Fruit fly (Drosophila melanogaster) whole organism, embryonic: ENCODE data around the gene CG9760.

Experiments
- Atf3 ChIP-seq: fragments of 200-800 bp; sonication (Bioruptor generic); optimal IDR thresholded peaks from 3 replicates; lab custom pipeline; 2016; ENCODE audit warnings: missing biosample characterization, missing genetic modification characterization
- Blimp-1 ChIP-seq: fragments of 200-800 bp; sonication (Bioruptor generic); optimal IDR thresholded peaks from 3 replicates; lab custom pipeline; 2018; ENCODE audit warnings: missing biosample characterization, missing genetic modification characterization, mild to moderate bottlenecking, moderate library complexity, missing genetic modification reagents
- BtbVII ChIP-seq: fragments of 200-800 bp; sonication (Bioruptor generic); optimal IDR thresholded peaks from 3 replicates; lab custom pipeline; 2017; ENCODE audit warnings: missing biosample characterization, mild to moderate bottlenecking, missing genetic modification characterization
- CG10366 ChIP-seq: fragments of 200-800 bp; sonication (Bioruptor generic); IDR thresholded peaks from 2 replicates; pipeline ENCODE4 v1.3.6; 2022; ENCODE audit warnings: missing biosample characterization, missing genetic modification characterization
- CG10654 ChIP-seq: fragments of 200-800 bp; sonication (Bioruptor generic); optimal IDR thresholded peaks from 2 replicates; lab custom pipeline; 2016; ENCODE audit warnings: missing biosample characterization, missing genetic modification characterization
- CG12299 ChIP-seq: fragments of 200-800 bp; sonication (Bioruptor generic); optimal IDR thresholded peaks from 2 replicates; lab custom pipeline; 2018; ENCODE audit warnings: missing biosample characterization, mild to moderate bottlenecking, missing genetic modification characterization
- CG12659 ChIP-seq: fragments of 200-800 bp; sonication (Bioruptor generic); optimal IDR thresholded peaks from 3 replicates; lab custom pipeline; 2017; ENCODE audit warnings: mild to moderate bottlenecking, missing biosample characterization, missing genetic modification reagents, missing genetic modification characterization
- CG14710 ChIP-seq: fragments of 200-800 bp; sonication (Bioruptor generic); optimal IDR thresholded peaks from 3 replicates; lab custom pipeline; 2019; ENCODE audit warnings: missing biosample characterization, mild to moderate bottlenecking, missing genetic modification characterization, moderate library complexity
- CG15479 ChIP-seq: fragments of 200-800 bp; sonication (Bioruptor generic); optimal IDR thresholded peaks from 3 replicates; lab custom pipeline; 2019; ENCODE audit warnings: missing biosample characterization, mild to moderate bottlenecking, missing genetic modification characterization, moderate library complexity
- CG18011 ChIP-seq: fragments of 200-800 bp; sonication (Bioruptor generic); optimal IDR thresholded peaks from 2 replicates; lab custom pipeline; 2017; ENCODE audit warnings: missing biosample characterization, missing genetic modification characterization, mild to moderate bottlenecking, moderate library complexity, missing genotype
- CG3065 ChIP-seq: fragments of 200-800 bp; sonication (Bioruptor generic); optimal IDR thresholded peaks from 2 replicates; lab custom pipeline; 2016; ENCODE audit warnings: missing biosample characterization, missing genetic modification characterization
- CG32767 ChIP-seq: fragments of 200-800 bp; sonication (Bioruptor generic); IDR thresholded peaks from 2 replicates; pipeline ENCODE4 v1.3.6; 2022; ENCODE audit warnings: missing biosample characterization, missing genetic modification characterization
- CG3847 ChIP-seq: fragments of 200-800 bp; sonication (Bioruptor generic); IDR thresholded peaks from 2 replicates; pipeline ENCODE4 v1.3.6; 2022; ENCODE audit warnings: missing biosample characterization, missing genetic modification characterization
- CG3995 ChIP-seq: fragments of 200-800 bp; sonication (Bioruptor generic); optimal IDR thresholded peaks from 3 replicates; lab custom pipeline; 2016; ENCODE audit warnings: missing biosample characterization, missing genetic modification characterization
- CG4328 ChIP-seq: fragments of 200-800 bp; sonication (Bioruptor generic); optimal IDR thresholded peaks from 3 replicates; lab custom pipeline; 2017; ENCODE audit warnings: missing biosample characterization, missing genetic modification reagents, missing genetic modification characterization
- CG4617 ChIP-seq: fragments of 200-800 bp; sonication (Bioruptor generic); optimal IDR thresholded peaks from 3 replicates; lab custom pipeline; 2016; ENCODE audit warnings: missing biosample characterization, missing genetic modification characterization, borderline replicate concordance
- CrebB ChIP-seq: fragments of 200-800 bp; sonication (Bioruptor generic); optimal IDR thresholded peaks from 3 replicates; lab custom pipeline; 2018; ENCODE audit warnings: missing biosample characterization, mild to moderate bottlenecking, missing genetic modification characterization
- Doc3 ChIP-seq: fragments of 200-800 bp; sonication (Bioruptor generic); IDR thresholded peaks from 3 replicates; pipeline ENCODE4 v1.3.6; 2022; ENCODE audit warnings: missing biosample characterization, missing genetic modification characterization; ENCODE audit not compliant: partially characterized antibody
- E2f2 ChIP-seq: fragments of 200-800 bp; sonication (Bioruptor generic); IDR thresholded peaks from 2 replicates; pipeline ENCODE4 v1.3.6; 2022; ENCODE audit warnings: missing biosample characterization, missing genetic modification characterization
- ERR ChIP-seq: fragments of 200-800 bp; sonication (Bioruptor generic); optimal IDR thresholded peaks from 2 replicates; lab custom pipeline; 2016; ENCODE audit warnings: missing biosample characterization, missing genetic modification characterization
- Fer1 ChIP-seq: fragments of 200-800 bp; sonication (Bioruptor generic); optimal IDR thresholded peaks from 2 replicates; lab custom pipeline; 2017; ENCODE audit warnings: missing biosample characterization, mild to moderate bottlenecking, missing genetic modification characterization
- Jarid2 ChIP-seq: fragments of 200-800 bp; sonication (Bioruptor generic); optimal IDR thresholded peaks from 3 replicates; lab custom pipeline; 2017; ENCODE audit warnings: mild to moderate bottlenecking, missing biosample characterization, missing genetic modification reagents, missing genetic modification characterization
- MBD-R2 ChIP-seq: fragments of 200-800 bp; sonication (Bioruptor generic); IDR thresholded peaks from 2 replicates; pipeline ENCODE4 v1.3.6; 2022; ENCODE audit warnings: missing biosample characterization, missing genetic modification characterization
- Max ChIP-seq: fragments of 200-800 bp; sonication (Bioruptor generic); optimal IDR thresholded peaks from 2 replicates; lab custom pipeline; 2016; ENCODE audit warnings: missing biosample characterization, mild to moderate bottlenecking, missing genetic modification characterization
- Neu2 ChIP-seq: fragments of 200-800 bp; sonication (Bioruptor generic); optimal IDR thresholded peaks from 3 replicates; lab custom pipeline; 2016; ENCODE audit warnings: missing biosample characterization, missing genetic modification characterization, borderline replicate concordance
- Opbp ChIP-seq: fragments of 200-800 bp; sonication (Bioruptor generic); IDR thresholded peaks from 3 replicates; pipeline ENCODE4 v1.3.6; 2022; ENCODE audit warnings: missing biosample characterization, missing genetic modification characterization; ENCODE audit not compliant: partially characterized antibody
- Ssrp ChIP-seq: fragments of 200-800 bp; sonication (Bioruptor generic); optimal IDR thresholded peaks from 2 replicates; lab custom pipeline; 2018; ENCODE audit warnings: missing biosample characterization, mild to moderate bottlenecking, missing genetic modification characterization, moderate library complexity
- Usf ChIP-seq: fragments of 200-800 bp; sonication (Bioruptor generic); optimal IDR thresholded peaks from 2 replicates; lab custom pipeline; 2017; ENCODE audit warnings: missing genotype, missing biosample characterization, missing genetic modification characterization
- YL-1 ChIP-seq: fragments of 200-800 bp; sonication (Bioruptor generic); optimal IDR thresholded peaks from 3 replicates; lab custom pipeline; 2017; ENCODE audit warnings: missing biosample characterization, mild to moderate bottlenecking, missing genetic modification characterization
- ase ChIP-seq: fragments of 200-800 bp; sonication (Bioruptor generic); IDR thresholded peaks from 3 replicates; pipeline ENCODE4 v1.3.6; 2022; ENCODE audit warnings: missing biosample characterization, missing genetic modification characterization
- ato ChIP-seq: fragments of 200-800 bp; sonication (Bioruptor generic); IDR thresholded peaks from 2 replicates; pipeline ENCODE4 v1.3.6; 2022; ENCODE audit warnings: missing biosample characterization, missing genetic modification characterization; ENCODE audit not compliant: partially characterized antibody
- bbx ChIP-seq: fragments of 200-800 bp; sonication (Bioruptor generic); IDR thresholded peaks from 2 replicates; pipeline ENCODE4 v1.3.6; 2022; ENCODE audit warnings: missing biosample characterization, missing genetic modification characterization; ENCODE audit not compliant: partially characterized antibody
- bigmax ChIP-seq: fragments of 200-800 bp; sonication (Bioruptor generic); optimal IDR thresholded peaks from 2 replicates; lab custom pipeline; 2018; ENCODE audit warnings: missing biosample characterization, mild to moderate bottlenecking, missing genetic modification characterization
- fru ChIP-seq: fragments of >200 bp; optimal IDR thresholded peaks from 2 replicates; lab custom pipeline; 2017
- ftz-f1 ChIP-seq: fragments of 200-800 bp; sonication (Bioruptor generic); optimal IDR thresholded peaks from 2 replicates; lab custom pipeline; 2016; ENCODE audit warnings: missing biosample characterization, missing genetic modification characterization
- insv ChIP-seq, 2 experiments: fragments of 200-800 bp; sonication (Bioruptor generic); optimal IDR thresholded peaks; 3 replicates each; lab custom pipeline; 2016 to 2018; ENCODE audit warnings: missing biosample characterization in 2 of 2, missing genetic modification characterization in 2 of 2
- inv ChIP-seq: fragments of 200-800 bp; sonication (Bioruptor generic); IDR thresholded peaks from 2 replicates; pipeline ENCODE4 v1.3.6; 2022; ENCODE audit warnings: missing biosample characterization, missing genetic modification characterization; ENCODE audit not compliant: partially characterized antibody
- kay ChIP-seq: fragments of 200-800 bp; sonication (Bioruptor generic); optimal IDR thresholded peaks from 2 replicates; lab custom pipeline; 2016; ENCODE audit warnings: missing biosample characterization, missing genetic modification characterization
- lola ChIP-seq, 3 experiments: fragments of >200 bp in 2 of 3; fragments of 200-800 bp in 1 of 3; sonication (Bioruptor generic) in 1 of 3; optimal IDR thresholded peaks; 2 replicates each; lab custom pipeline; 2017 to 2019; ENCODE audit warnings: missing biosample characterization in 3 of 3, missing genetic modification characterization in 3 of 3, mild to moderate bottlenecking in 1 of 3, moderate library complexity in 1 of 3
- pum ChIP-seq: fragments of 200-800 bp; sonication (Bioruptor generic); optimal IDR thresholded peaks from 2 replicates; lab custom pipeline; 2016; ENCODE audit warnings: missing biosample characterization, missing genetic modification characterization
- pzg ChIP-seq: fragments of 200-800 bp; sonication (Bioruptor generic); optimal IDR thresholded peaks from 3 replicates; lab custom pipeline; 2018; ENCODE audit warnings: missing biosample characterization, mild to moderate bottlenecking, missing genetic modification characterization, moderate library complexity
- rib ChIP-seq: fragments of 200-800 bp; sonication (Bioruptor generic); IDR thresholded peaks from 2 replicates; pipeline ENCODE4 v1.3.6; 2022; ENCODE audit warnings: missing biosample characterization, missing genetic modification characterization
- sens-2 ChIP-seq: fragments of 200-800 bp; sonication (Bioruptor generic); IDR thresholded peaks from 2 replicates; pipeline ENCODE4 v1.3.6; 2022; ENCODE audit warnings: missing biosample characterization, missing genetic modification characterization
- so ChIP-seq: fragments of 200-800 bp; sonication (Bioruptor generic); IDR thresholded peaks from 3 replicates; pipeline ENCODE4 v1.3.6; 2022; ENCODE audit warnings: missing biosample characterization, missing genetic modification characterization
- tna ChIP-seq: fragments of 200-800 bp; sonication (Bioruptor generic); IDR thresholded peaks from 2 replicates; pipeline ENCODE4 v1.3.6; 2022; ENCODE audit warnings: missing biosample characterization, missing genetic modification characterization; ENCODE audit not compliant: partially characterized antibody
- trem ChIP-seq: fragments of 200-800 bp; optimal IDR thresholded peaks from 3 replicates; lab custom pipeline; 2019; ENCODE audit warnings: missing biosample characterization, mild to moderate bottlenecking, missing genetic modification characterization, moderate library complexity
- unc-4 ChIP-seq: fragments of 200-800 bp; sonication (Bioruptor generic); IDR thresholded peaks from 2 replicates; pipeline ENCODE4 v1.3.6; 2022; ENCODE audit warnings: missing biosample characterization, missing genetic modification characterization; ENCODE audit not compliant: partially characterized antibody

CG9760 gene

DNA sequence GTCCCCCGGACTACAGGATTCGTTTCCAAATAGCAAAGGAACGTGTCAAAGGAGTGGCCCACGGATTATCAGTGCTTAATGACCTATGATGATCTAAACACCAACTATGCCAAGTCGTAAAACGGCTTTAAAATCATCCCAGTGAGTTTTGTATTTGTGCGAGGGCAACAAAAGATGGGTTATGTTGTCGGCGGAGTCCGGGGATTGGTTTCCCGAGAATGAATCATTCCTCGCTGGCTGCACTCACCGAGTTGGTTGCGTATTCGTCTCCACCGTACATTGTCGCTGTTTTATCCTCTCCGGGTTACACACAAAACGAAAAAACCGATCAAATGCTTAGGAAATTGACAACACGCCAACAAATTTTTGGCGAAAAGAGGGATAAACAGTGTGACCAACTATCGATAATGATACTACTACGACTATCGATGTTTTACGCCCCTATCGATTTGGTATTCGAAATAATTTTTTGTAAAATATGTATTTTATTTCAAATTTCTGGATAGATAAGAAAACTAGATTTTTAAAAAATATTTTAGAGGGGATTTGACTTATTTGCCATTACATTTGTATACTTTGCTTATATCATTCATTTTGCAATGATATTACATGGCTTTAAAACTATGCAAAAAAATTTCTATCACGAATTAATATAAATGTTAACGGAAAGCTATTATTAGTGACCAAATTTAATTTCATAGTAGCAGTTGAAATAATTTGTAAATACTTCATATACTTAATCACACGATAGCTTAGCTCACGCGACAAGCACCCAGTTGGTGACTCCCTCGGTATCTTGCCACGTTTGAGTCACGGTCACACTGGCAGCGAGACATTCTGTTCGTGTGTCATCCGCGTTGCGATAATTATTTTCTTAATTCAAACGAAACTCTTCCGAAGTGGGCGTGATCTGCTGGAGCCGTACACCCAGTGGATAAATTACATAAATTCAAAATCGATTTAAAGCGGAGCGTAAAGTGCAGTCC, 17.5 kb downstream of the CG9760 start, which contains the start of the genes eIF3l and Nrx-IV (continued):
- TF ChIP-seq CG4617 (GFP tag; lab: Kevin White, UChicago) (peak; percentile 47), Neu2 (GFP tag; lab: Kevin White, UChicago) (no peak), CG12299 (tag; lab: Kevin White, UChicago) (no peak), CrebB (tag; lab: Kevin White, UChicago) (no peak), CG15479 (GFP tag; lab: Kevin White, UChicago) (no peak), CG4328 (GFP tag; lab: Kevin White, UChicago) (no peak), pzg (peak; percentile 61), Max (no peak), Doc3 (peak; percentile 59; the same call in 2 of the 3 replicates), pum (GFP tag; lab: Kevin White, UChicago) (no peak), CG12659 (GFP tag; lab: Kevin White, UChicago) (peak; percentile 35), CG18011 (GFP tag; lab: Kevin White, UChicago) (no peak), rib (GFP tag; lab: Robert Waterston, UW) (no peak), Atf3 (no peak), so (GFP tag; lab: Robert Waterston, UW) (no peak), unc-4 (GFP tag; lab: Robert Waterston, UW) (peak; percentile 71), ato (no peak), CG10654 (GFP tag; lab: Kevin White, UChicago) (no peak), Jarid2 (no peak), lola (GFP tag; optimal IDR thresholded peaks at IDR 0.05; lab: Kevin White, UChicago) (no peak), inv (GFP tag; lab: Robert Waterston, UW) (peak; percentile 72), fru (lab: Kevin White, UChicago) (no peak), sens-2 (GFP tag; lab: Robert Waterston, UW) (no peak), tna (GFP tag; lab: Robert Waterston, UW) (0 out of 2 replicates have a peak, but pooled peaks have one; percentile 22), Opbp (peak; percentile 54), CG3847 (GFP tag; lab: Robert Waterston, UW) (no peak), Usf (GFP tag; lab: Kevin White, UChicago) (no peak), Ssrp (tag; lab: Kevin White, UChicago) (no peak), insv (GFP tag; optimal IDR thresholded peaks at IDR 0.05; lab: Kevin White, UChicago) (no peak), E2f2 (no peak), trem (tag; lab: Kevin White, UChicago) (peak; percentile 41), ERR (GFP tag; lab: Kevin White, UChicago) (no peak), YL-1 (GFP tag; lab: Kevin White, UChicago) (peak; percentile 57), bigmax (GFP tag; lab: Kevin White, UChicago) (peak; percentile 88), CG14710 (tag; lab: Kevin White, UChicago) (peak; percentile 60), Blimp-1 (GFP tag; lab: Kevin White, UChicago) (no peak), Fer1 (GFP tag; lab: Kevin White, UChicago) (no peak), kay (peak; percentile 35), MBD-R2 (GFP tag; lab: Robert Waterston, UW) (peak; percentile 15; the same call in 1 of the 2 replicates), CG32767 (GFP tag; lab: Robert Waterston, UW) (no peak), ftz-f1 (no peak), CG10366 (GFP tag; lab: Robert Waterston, UW) (no peak), bbx (GFP tag; lab: Robert Waterston, UW) (peak; percentile 28), CG3065 (GFP tag; lab: Kevin White, UChicago) (no peak), BtbVII (no peak), CG3995 (peak; percentile 69), ase (GFP tag; lab: Robert Waterston, UW) (no peak)
